Fruit fly (Drosophila melanogaster): Measurements from ENCODE around the gene CG11899.

The CG11899 gene

dm6 chr3R:29207012-29207656 is 6.9 kb downstream of the CG11899 start (continued):
- TF ChIP-seq CG5245 (GFP tag; optimal IDR thresholded peaks at IDR 0.05) (peak; percentile 14), CG3163 (GFP tag; optimal IDR thresholded peaks at IDR 0.05) (no peak), CG15073 (GFP tag; optimal IDR thresholded peaks at IDR 0.05) (no peak), Drgx (GFP tag; IDR thresholded peaks at IDR 0.05) (peak; percentile 88), CG6689 (GFP tag; IDR thresholded peaks at IDR 0.05) (peak; percentile 62; the same call in 1 of the 2 replicates), CG11247 (GFP tag; IDR thresholded peaks at IDR 0.05) (peak; percentile 47; the same call in 1 of the 2 replicates), dysf (GFP tag; IDR thresholded peaks at IDR 0.05) (peak; percentile 83), CG10979 (tag; optimal IDR thresholded peaks at IDR 0.05) (peak; percentile 45), CG15514 (GFP tag; optimal IDR thresholded peaks at IDR 0.05) (peak; percentile 36), bsh (GFP tag; optimal IDR thresholded peaks at IDR 0.05) (peak; percentile 60 to 87), nau (GFP tag; optimal IDR thresholded peaks at IDR 0.05) (no peak), Gsc (GFP tag; IDR thresholded peaks at IDR 0.05) (0 out of 2 replicates have a peak, but pooled peaks have one; percentile 12), CG7357 (GFP tag; IDR thresholded peaks at IDR 0.05) (peak; percentile 54), ttk (GFP tag; IDR thresholded peaks at IDR 0.05) (peak; percentile 60), CG12299 (tag; optimal IDR thresholded peaks at IDR 0.05) (peak; percentile 35), fd96Cb (tag; optimal IDR thresholded peaks at IDR 0.05) (peak; percentile 60), stc (GFP tag; IDR thresholded peaks at IDR 0.05) (peak; percentile 57), fu2 (GFP tag; optimal IDR thresholded peaks at IDR 0.05) (no peak), CG4328 (GFP tag; optimal IDR thresholded peaks at IDR 0.05) (peak; percentile 3), NFAT (GFP tag; IDR thresholded peaks at IDR 0.05) (0 out of 2 replicates have a peak, but pooled peaks have one; percentile 26), CG3407 (GFP tag; optimal IDR thresholded peaks at IDR 0.05) (peak; percentile 5), Ravus (GFP tag; IDR thresholded peaks at IDR 0.05) (peak; percentile 1; the same call in 1 of the 2 replicates), PHDP (tag; optimal IDR thresholded peaks at IDR 0.05) (peak; percentile 60), caup (GFP tag; optimal IDR thresholded peaks at IDR 0.05; ENCODE audit: severe bottlenecking) (peak; percentile 54), CG10654 (GFP tag; optimal IDR thresholded peaks at IDR 0.05) (peak; percentile 32), sr (GFP tag; IDR thresholded peaks at IDR 0.05) (no peak), Fer1 (GFP tag; optimal IDR thresholded peaks at IDR 0.05) (peak; percentile 63), CG31224 (GFP tag; IDR thresholded peaks at IDR 0.05) (no peak), pan (optimal IDR thresholded peaks at IDR 0.05) (no peak), pan (GFP tag; optimal IDR thresholded peaks at IDR 0.05 in 1 of 2, IDR thresholded peaks at IDR 0.05 in 1 of 2) (peak in 1 of 2 experiments; percentile 85), nom (GFP tag; optimal IDR thresholded peaks at IDR 0.05) (peak; percentile 82), CG17359 (tag; optimal IDR thresholded peaks at IDR 0.05) (peak; percentile 72), CG8765 (GFP tag; IDR thresholded peaks at IDR 0.05) (no peak), Optix (GFP tag; IDR thresholded peaks at IDR 0.05) (peak; percentile 28; the same call in 1 of the 3 replicates), CG7839 (tag; optimal IDR thresholded peaks at IDR 0.05) (peak; percentile 70), CG3281 (GFP tag; optimal IDR thresholded peaks at IDR 0.05) (peak; percentile 59), al (GFP tag; IDR thresholded peaks at IDR 0.05) (peak; percentile 39), ssp (GFP tag; IDR thresholded peaks at IDR 0.05) (peak; percentile 52; the same call in 1 of the 2 replicates), HLHmδ (GFP tag; optimal IDR thresholded peaks at IDR 0.05) (no peak), sima (GFP tag; optimal IDR thresholded peaks at IDR 0.05) (no peak), bowl (GFP tag; IDR thresholded peaks at IDR 0.05) (peak; percentile 39; the same call in 1 of the 2 replicates), CG17568 (GFP tag; optimal IDR thresholded peaks at IDR 0.05) (peak; percentile 23), C15 (GFP tag; IDR thresholded peaks at IDR 0.05) (peak; percentile 14; the same call in 1 of the 3 replicates), CG30403 (GFP tag; optimal IDR thresholded peaks at IDR 0.05) (peak; percentile 33), Elba2 (GFP tag; optimal IDR thresholded peaks at IDR 0.05) (no peak), CG10366 (GFP tag; IDR thresholded peaks at IDR 0.05) (peak; percentile 73), Hr3 (GFP tag; optimal IDR thresholded peaks at IDR 0.05) (peak; percentile 13), HmgZ (tag; optimal IDR thresholded peaks at IDR 0.05) (peak; percentile 30), esg (GFP tag; conservative IDR thresholded peaks at IDR 0.05) (peak; percentile 79), CG3065 (GFP tag; optimal IDR thresholded peaks at IDR 0.05) (no peak)

All from whole organism, embryonic.